Worm (Caenorhabditis elegans): ENCODE measurements around the gene spe-42.

DNA sequence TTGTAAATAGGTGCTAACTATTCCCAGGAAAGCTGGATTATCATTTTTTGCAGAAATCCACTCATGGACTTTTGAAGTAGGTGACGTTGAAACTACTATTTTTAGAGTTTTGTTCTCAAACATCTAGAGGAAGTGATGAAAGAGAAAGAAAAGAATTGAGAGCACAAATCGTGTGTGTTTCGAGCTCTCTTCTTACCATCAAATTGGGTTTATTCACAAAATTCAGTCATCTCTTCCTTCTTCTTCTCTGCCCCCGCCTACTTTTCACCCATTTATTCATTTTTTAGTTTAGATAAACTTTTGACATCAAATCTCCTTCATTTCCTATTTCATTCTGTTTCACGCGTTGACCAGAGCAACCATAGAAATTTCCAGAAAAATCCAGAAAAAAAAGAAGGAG is 49.9 kb downstream of the spe-42 start, which contains the start of gene W05E10.2:
- TF ChIP-seq nhr-237 (tag; optimal IDR thresholded peaks at IDR 0.05) (no peak), ama-1 (optimal IDR thresholded peaks at IDR 0.05) (no peak), ceh-32 (tag; optimal IDR thresholded peaks at IDR 0.05; ENCODE audit: poor library complexity) (no peak), ZK546.5 (tag; optimal IDR thresholded peaks at IDR 0.05) (no peak), sdz-12 (GFP tag; optimal IDR thresholded peaks at IDR 0.05) (no peak), lsy-2 (tag; optimal IDR thresholded peaks at IDR 0.05) (no peak), mxl-3 (GFP tag; optimal IDR thresholded peaks at IDR 0.05) (no peak), Y48G9A.11 (GFP tag; IDR thresholded peaks at IDR 0.05) (no peak), ztf-11 (tag; optimal IDR thresholded peaks at IDR 0.05) (no peak), nhr-11 (tag; optimal IDR thresholded peaks at IDR 0.05) (no peak), lin-39 (tag; optimal IDR thresholded peaks at IDR 0.05) (no peak), nhr-25 (tag; optimal IDR thresholded peaks at IDR 0.05; ENCODE audit: borderline replicate concordance, insufficient read depth) (no peak), ceh-28 (tag; optimal IDR thresholded peaks at IDR 0.05) (no peak), mep-1 (tag; optimal IDR thresholded peaks at IDR 0.05) (no peak)
